Worm (Caenorhabditis elegans): ENCODE measurements around the gene anmt-1.

The anmt-1 gene

ce11 chrIII:8654400-8654980 is 30.1 kb upstream of the anmt-1 start (continued):
- TF ChIP-seq nhr-28 (tag; optimal IDR thresholded peaks at IDR 0.05): no peak
- TF ChIP-seq isw-1 (GFP tag; IDR thresholded peaks at IDR 0.05): no peak
- TF ChIP-seq efl-3 (GFP tag; optimal IDR thresholded peaks at IDR 0.05): no peak
- no peak for TF ChIP-seq mab-9 (GFP tag; IDR thresholded peaks at IDR 0.05)
- TF ChIP-seq ceh-63 (GFP tag; optimal IDR thresholded peaks at IDR 0.05): no peak
- TF ChIP-seq mep-1 (tag; optimal IDR thresholded peaks at IDR 0.05): peak; percentile 6
- no peak for TF ChIP-seq ceh-8 (GFP tag; optimal IDR thresholded peaks at IDR 0.05)
- no peak for TF ChIP-seq nhr-19 (GFP tag; conservative IDR thresholded peaks at IDR 0.05)
- TF ChIP-seq sox-4 (tag; optimal IDR thresholded peaks at IDR 0.05): no peak
- no peak for TF ChIP-seq egl-13 (tag; optimal IDR thresholded peaks at IDR 0.05)
- TF ChIP-seq efl-1 (optimal IDR thresholded peaks at IDR 0.05): no peak
- TF ChIP-seq efl-1 (GFP tag; optimal IDR thresholded peaks at IDR 0.05 in 1 of 2): peak in 1 of 2 experiments; percentile 30
- TF ChIP-seq lin-35 (GFP tag; optimal IDR thresholded peaks at IDR 0.05): no peak
- TF ChIP-seq unc-62 (GFP tag; optimal IDR thresholded peaks at IDR 0.05): no peak
- no peak for TF ChIP-seq zag-1 (tag; optimal IDR thresholded peaks at IDR 0.05)

- TF ChIP-seq efl-1 (optimal IDR thresholded peaks at IDR 0.05): no peak
- TF ChIP-seq efl-1 (GFP tag; optimal IDR thresholded peaks at IDR 0.05 in 1 of 2): peak in 1 of 2 experiments; percentile 22
- no peak for TF ChIP-seq pqm-1 (tag; optimal IDR thresholded peaks at IDR 0.05)
- TF ChIP-seq C16A3.4 (tag; optimal IDR thresholded peaks at IDR 0.05): no peak
- TF ChIP-seq nhr-47 (tag; optimal IDR thresholded peaks at IDR 0.05): no peak
- TF ChIP-seq C04F5.9 (tag; optimal IDR thresholded peaks at IDR 0.05): no peak
- no peak for TF ChIP-seq snpc-4 (tag; optimal IDR thresholded peaks at IDR 0.05)
- no peak for TF ChIP-seq aly-2 (tag; optimal IDR thresholded peaks at IDR 0.05)
- TF ChIP-seq zip-4 (GFP tag; optimal IDR thresholded peaks at IDR 0.05): no peak
- no peak for TF ChIP-seq sox-4 (tag; optimal IDR thresholded peaks at IDR 0.05)
- TF ChIP-seq rnt-1 (tag; optimal IDR thresholded peaks at IDR 0.05): no peak
- no peak for TF ChIP-seq nhr-28 (tag; optimal IDR thresholded peaks at IDR 0.05)
- TF ChIP-seq grh-1 (GFP tag; IDR thresholded peaks at IDR 0.05): no peak
- no peak for TF ChIP-seq ztf-11 (tag; optimal IDR thresholded peaks at IDR 0.05)
- TF ChIP-seq swsn-7 (tag; optimal IDR thresholded peaks at IDR 0.05): no peak
- no peak for TF ChIP-seq vab-15 (tag; optimal IDR thresholded peaks at IDR 0.05)
- no peak for TF ChIP-seq lin-13 (GFP tag; optimal IDR thresholded peaks at IDR 0.05)
- no peak for TF ChIP-seq unc-62 (GFP tag; optimal IDR thresholded peaks at IDR 0.05)
- no peak for TF ChIP-seq nhr-76 (tag; optimal IDR thresholded peaks at IDR 0.05)
- TF ChIP-seq ceh-8 (GFP tag; optimal IDR thresholded peaks at IDR 0.05): peak; percentile 56
- no peak for TF ChIP-seq ceh-82 (tag; optimal IDR thresholded peaks at IDR 0.05)
- no peak for TF ChIP-seq fkh-8 (tag; optimal IDR thresholded peaks at IDR 0.05)
- TF ChIP-seq mab-9 (GFP tag; IDR thresholded peaks at IDR 0.05): no peak
- peak; percentile 60 for TF ChIP-seq nhr-20 (tag; optimal IDR thresholded peaks at IDR 0.05)
- no peak for TF ChIP-seq unc-98 (GFP tag; IDR thresholded peaks at IDR 0.05)
- no peak for TF ChIP-seq lir-3 (tag; optimal IDR thresholded peaks at IDR 0.05; ENCODE audit: poor library complexity)
- TF ChIP-seq alr-1 (tag; optimal IDR thresholded peaks at IDR 0.05; ENCODE audit: borderline replicate concordance): no peak
- no peak for TF ChIP-seq ceh-88 (GFP tag; IDR thresholded peaks at IDR 0.05)
- no peak for TF ChIP-seq unc-86 (tag; optimal IDR thresholded peaks at IDR 0.05)
- TF ChIP-seq egl-27 (tag; optimal IDR thresholded peaks at IDR 0.05): no peak
- no peak for TF ChIP-seq nhr-237 (tag; optimal IDR thresholded peaks at IDR 0.05)
- TF ChIP-seq fos-1 (tag; optimal IDR thresholded peaks at IDR 0.05): no peak
- no peak for TF ChIP-seq unc-30 (tag; optimal IDR thresholded peaks at IDR 0.05)
- peak in 1 of 2 experiments; percentile 2 for TF ChIP-seq mdl-1 (tag; optimal IDR thresholded peaks at IDR 0.05)
- TF ChIP-seq ztf-4 (tag; optimal IDR thresholded peaks at IDR 0.05): no peak
- no peak for TF ChIP-seq isw-1 (GFP tag; IDR thresholded peaks at IDR 0.05)
- peak; percentile 73 for TF ChIP-seq nhr-85 (tag)
- no peak for TF ChIP-seq Y116A8C.19 (tag; optimal IDR thresholded peaks at IDR 0.05; ENCODE audit: borderline replicate concordance)
- TF ChIP-seq pax-3 (tag; optimal IDR thresholded peaks at IDR 0.05): no peak
- no peak for TF ChIP-seq dpl-1 (GFP tag; optimal IDR thresholded peaks at IDR 0.05)
- no peak for TF ChIP-seq fkh-10 (GFP tag; optimal IDR thresholded peaks at IDR 0.05)
- no peak for TF ChIP-seq tlp-1 (tag; optimal IDR thresholded peaks at IDR 0.05)
- TF ChIP-seq F16B12.6 (tag; optimal IDR thresholded peaks at IDR 0.05): no peak
Measured at ce11 chrIII:8655412-8655811, 29.2 kb upstream of the anmt-1 start.
